Fruit fly (Drosophila melanogaster): ENCODE data around the gene kst.

kst gene

DNA sequence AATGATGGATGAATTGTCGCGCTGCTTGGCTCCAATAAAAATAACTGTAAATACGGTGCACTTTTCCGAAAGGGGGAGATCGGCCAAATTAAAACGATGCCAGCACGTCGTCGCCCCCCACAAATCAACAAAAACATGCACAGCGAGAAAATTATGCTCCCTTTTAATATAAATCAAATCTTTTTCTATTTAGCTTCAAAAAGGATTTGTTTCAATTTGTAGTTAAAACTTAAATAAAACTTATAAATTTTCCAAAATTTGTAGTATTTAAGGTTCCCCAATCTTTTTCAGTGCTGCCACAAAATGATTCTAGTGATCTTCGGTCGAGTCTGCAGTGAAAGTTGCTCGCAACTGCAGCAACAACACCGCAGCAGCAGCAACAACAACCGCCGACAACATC lies 59.4 kb downstream of the kst start (continued):
- TF ChIP-seq gro (GFP tag; optimal IDR thresholded peaks at IDR 0.05): no peak
- TF ChIP-seq stwl (tag; optimal IDR thresholded peaks at IDR 0.05): peak; percentile 65
- peak; percentile 76 for TF ChIP-seq CG4328 (GFP tag; optimal IDR thresholded peaks at IDR 0.05)
- 0 out of 2 replicates have a peak, but pooled peaks have one; percentile 29 for TF ChIP-seq CG3847 (GFP tag; IDR thresholded peaks at IDR 0.05)
- peak; percentile 64 for TF ChIP-seq CG2116 (GFP tag; optimal IDR thresholded peaks at IDR 0.05)
- peak; percentile 83 for TF ChIP-seq CG5245 (GFP tag; optimal IDR thresholded peaks at IDR 0.05)
- peak; percentile 69 for TF ChIP-seq CG6272 (GFP tag; IDR thresholded peaks at IDR 0.05)
- TF ChIP-seq cwo (GFP tag; optimal IDR thresholded peaks at IDR 0.05): peak; percentile 9
- no peak for TF ChIP-seq cas (GFP tag; IDR thresholded peaks at IDR 0.05)
- peak; percentile 98 for TF ChIP-seq CG2712 (tag; optimal IDR thresholded peaks at IDR 0.05)
- TF ChIP-seq CG9817 (tag; optimal IDR thresholded peaks at IDR 0.05): peak; percentile 71
- peak in 1 of 2 experiments; percentile 38 for TF ChIP-seq crp (GFP tag; optimal IDR thresholded peaks at IDR 0.05)
- peak; percentile 61; the same call in 1 of the 2 replicates for TF ChIP-seq E2f1 (GFP tag; IDR thresholded peaks at IDR 0.05)
- no peak for TF ChIP-seq Adf1 (GFP tag; IDR thresholded peaks at IDR 0.05)
- peak; percentile 87 for TF ChIP-seq CG10209 (GFP tag; optimal IDR thresholded peaks at IDR 0.05)
- TF ChIP-seq sna (GFP tag; IDR thresholded peaks at IDR 0.05; ENCODE audit: partially characterized antibody): no peak
- TF ChIP-seq corto (GFP tag; optimal IDR thresholded peaks at IDR 0.05): no peak
- TF ChIP-seq phol (tag; optimal IDR thresholded peaks at IDR 0.05): peak; percentile 95
- peak; percentile 39; the same call in 1 of the 2 replicates for TF ChIP-seq seq (GFP tag; IDR thresholded peaks at IDR 0.05)
- peak; percentile 93 for TF ChIP-seq fd96Cb (tag; optimal IDR thresholded peaks at IDR 0.05)
- TF ChIP-seq CG2199 (GFP tag; IDR thresholded peaks at IDR 0.05): 0 out of 3 replicates have a peak, but pooled peaks have one; percentile 55
- no peak for TF ChIP-seq CG16779 (GFP tag; IDR thresholded peaks at IDR 0.05)
- TF ChIP-seq tna (GFP tag; IDR thresholded peaks at IDR 0.05; ENCODE audit: partially characterized antibody): no peak
- peak; percentile 53 for TF ChIP-seq CG11696 (GFP tag; IDR thresholded peaks at IDR 0.05)
- TF ChIP-seq Dip3 (GFP tag; optimal IDR thresholded peaks at IDR 0.05): no peak
- TF ChIP-seq CG34224 (GFP tag; IDR thresholded peaks at IDR 0.05; ENCODE audit: partially characterized antibody): no peak
- TF ChIP-seq stc (GFP tag; IDR thresholded peaks at IDR 0.05): peak; percentile 64
- no peak for TF ChIP-seq CG42726 (GFP tag; IDR thresholded peaks at IDR 0.05; ENCODE audit: partially characterized antibody)
- TF ChIP-seq CG14860 (GFP tag; IDR thresholded peaks at IDR 0.05; ENCODE audit: partially characterized antibody): no peak
- TF ChIP-seq CG18619 (GFP tag; optimal IDR thresholded peaks at IDR 0.05): peak; percentile 71
- TF ChIP-seq h (optimal IDR thresholded peaks at IDR 0.05): no peak
- peak; percentile 60 for TF ChIP-seq BtbVII (GFP tag; optimal IDR thresholded peaks at IDR 0.05)
- peak; percentile 89 for TF ChIP-seq tap (tag; optimal IDR thresholded peaks at IDR 0.05)
- TF ChIP-seq dpn (GFP tag; optimal IDR thresholded peaks at IDR 0.05): peak; percentile 74 to 84
- TF ChIP-seq CG7963 (GFP tag; IDR thresholded peaks at IDR 0.05; ENCODE audit: partially characterized antibody): no peak
- TF ChIP-seq MTF-1 (GFP tag; optimal IDR thresholded peaks at IDR 0.05; ENCODE audit: borderline replicate concordance): peak; percentile 71
- TF ChIP-seq Drgx (GFP tag; IDR thresholded peaks at IDR 0.05): peak; percentile 82
- peak; percentile 60; the same call in 2 of the 3 replicates for TF ChIP-seq CG14050 (GFP tag; IDR thresholded peaks at IDR 0.05)
- TF ChIP-seq zen2 (GFP tag; IDR thresholded peaks at IDR 0.05; ENCODE audit: partially characterized antibody): no peak
- TF ChIP-seq fu2 (GFP tag; optimal IDR thresholded peaks at IDR 0.05): peak; percentile 7
- TF ChIP-seq gsb (GFP tag; IDR thresholded peaks at IDR 0.05): no peak
- peak; percentile 68; the same call in 1 of the 2 replicates for TF ChIP-seq dan (GFP tag; IDR thresholded peaks at IDR 0.05)
- TF ChIP-seq CG6689 (GFP tag; IDR thresholded peaks at IDR 0.05): peak; percentile 89
- TF ChIP-seq Mad (GFP tag; optimal IDR thresholded peaks at IDR 0.05): peak; percentile 76
- TF ChIP-seq nom (GFP tag; optimal IDR thresholded peaks at IDR 0.05): peak; percentile 77
- no peak for TF ChIP-seq ftz-f1 (GFP tag; optimal IDR thresholded peaks at IDR 0.05)
- TF ChIP-seq sens (GFP tag): peak; percentile 99
- peak; percentile 88 for TF ChIP-seq tin (GFP tag; optimal IDR thresholded peaks at IDR 0.05)
- TF ChIP-seq Xrp1 (GFP tag; IDR thresholded peaks at IDR 0.05): peak; percentile 96
- TF ChIP-seq bigmax (GFP tag; optimal IDR thresholded peaks at IDR 0.05): no peak
